Worm (Caenorhabditis elegans) whole organism, young adult: ENCODE results near the gene F13E6.2.
A peak's percentile ranks its signal among the peaks of the same experiment; 100 is the strongest.

Source experiments
- akir-1 ChIP-seq: fragments of 200-800 bp; sonication (Bioruptor generic); optimal IDR thresholded peaks from 2 replicates; lab custom pipeline; 2018; ENCODE audit warnings: mild to moderate bottlenecking, missing genetic modification characterization, moderate library complexity, missing compliant biosample characterization
- ama-1 ChIP-seq, 3 experiments: fragments of 150-350 bp in 1 of 3; sonication (generic microtip) in 2 of 3; optimal IDR thresholded peaks; 2 replicates each; lab custom pipeline; 2014 to 2018; ENCODE audit warnings: missing biosample characterization in 2 of 3, missing genetic modification characterization in 2 of 3, missing genetic modification reagents in 2 of 3
- bed-1 ChIP-seq: fragments of 200-800 bp; sonication (Bioruptor generic); IDR thresholded peaks from 2 replicates; pipeline ENCODE4 v1.3.6; 2022; ENCODE audit warnings: missing genetic modification reagents, missing genetic modification characterization, missing compliant biosample characterization
- efl-1 ChIP-seq: fragments of 150-350 bp; optimal IDR thresholded peaks from 2 replicates; lab custom pipeline; 2014; ENCODE audit warnings: missing biosample characterization, missing genetic modification reagents, missing genetic modification characterization
- ets-4 ChIP-seq: fragments of 200-800 bp; sonication (Bioruptor generic); optimal IDR thresholded peaks from 2 replicates; lab custom pipeline; 2018; ENCODE audit warnings: mild to moderate bottlenecking, missing genetic modification characterization, missing compliant biosample characterization
- him-1 ChIP-seq: sonication (generic microtip); optimal IDR thresholded peaks from 2 replicates; lab custom pipeline; 2016; ENCODE audit warnings: missing genotype, missing genetic modification reagents, missing genetic modification characterization, missing compliant biosample characterization
- hmg-1.2 ChIP-seq: fragments of 200-800 bp; sonication (Bioruptor generic); IDR thresholded peaks from 2 replicates; pipeline ENCODE4 v1.3.6; 2022; ENCODE audit warnings: missing genetic modification reagents, missing genetic modification characterization, missing compliant biosample characterization
- hsf-1 ChIP-seq: fragments of 200-800 bp; sonication (Bioruptor generic); IDR thresholded peaks from 2 replicates; pipeline ENCODE4 v1.3.6; 2022; ENCODE audit warnings: missing genetic modification reagents, missing genetic modification characterization, missing compliant biosample characterization
- nhr-90 ChIP-seq: sonication (generic microtip); optimal IDR thresholded peaks from 2 replicates; lab custom pipeline; 2016; ENCODE audit warnings: missing genotype, mild to moderate bottlenecking, missing genetic modification characterization, missing compliant biosample characterization
- sdz-38 ChIP-seq: sonication (generic microtip); optimal IDR thresholded peaks from 2 replicates; lab custom pipeline; 2016; ENCODE audit warnings: missing genotype, missing genetic modification characterization, missing compliant biosample characterization
- unc-130 ChIP-seq: sonication (generic microtip); optimal IDR thresholded peaks from 2 replicates; lab custom pipeline; 2016; ENCODE audit warnings: missing genetic modification reagents, missing genetic modification characterization, missing compliant biosample characterization
- zim-3 ChIP-seq: sonication (generic microtip); optimal IDR thresholded peaks from 2 replicates; lab custom pipeline; 2017; ENCODE audit warnings: mild to moderate bottlenecking, missing genetic modification characterization, moderate library complexity, missing compliant biosample characterization

DNA sequence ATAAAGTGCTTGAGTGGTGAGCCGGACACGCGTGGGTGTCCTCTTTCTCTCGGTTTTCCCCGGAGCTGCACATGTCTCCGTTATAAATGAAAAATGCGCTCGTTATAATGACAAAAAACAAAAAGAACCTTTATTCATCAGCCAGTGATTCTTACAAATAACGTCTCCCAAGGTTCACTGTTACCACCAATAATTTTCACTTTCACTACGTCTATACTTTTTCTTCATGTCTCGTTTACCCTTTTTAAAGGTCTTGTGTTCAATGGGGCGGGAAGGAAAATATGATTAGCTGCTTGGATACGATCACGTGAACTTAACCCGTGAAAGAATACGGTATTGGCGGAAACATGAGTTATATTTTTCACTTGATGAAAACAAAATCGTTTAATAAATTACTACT lies 14.2 kb upstream of the F13E6.2 start:
- TF ChIP-seq ama-1 (optimal IDR thresholded peaks at IDR 0.05; lab: Kevin White, UChicago) (peak; percentile 80), ama-1 (GFP tag; optimal IDR thresholded peaks at IDR 0.05; lab: Kevin White, UChicago) (no peak), hmg-1.2 (GFP tag; lab: Robert Waterston, UW) (no peak), ets-4 (no peak), akir-1 (GFP tag; lab: Kevin White, UChicago) (no peak), efl-1 (GFP tag; lab: Kevin White, UChicago) (no peak), sdz-38 (no peak), zim-3 (no peak), hsf-1 (no peak), bed-1 (GFP tag; lab: Robert Waterston, UW) (no peak), nhr-90 (tag; lab: Kevin White, UChicago) (no peak), unc-130 (no peak), him-1 (no peak)
